Worm (Caenorhabditis elegans) whole organism, mixed stage, embryonic: ENCODE measurements around the gene cdk-1.

ENCODE experiments used
- M03D4.4 ChIP-seq: sonication (generic microtip); optimal IDR thresholded peaks from 2 replicates; lab custom pipeline; 2017; ENCODE audit warnings: mild to moderate bottlenecking, missing genetic modification characterization, missing compliant biosample characterization
- bed-3 ChIP-seq: fragments of 200-800 bp; sonication (Bioruptor generic); optimal IDR thresholded peaks from 3 replicates; lab custom pipeline; 2018; ENCODE audit warnings: mild to moderate bottlenecking, missing genetic modification characterization, moderate library complexity, missing compliant biosample characterization
- blmp-1 ChIP-seq: fragments of 150-350 bp; optimal IDR thresholded peaks from 2 replicates; lab custom pipeline; 2014; ENCODE audit warnings: missing biosample characterization, missing genetic modification characterization
- ceh-39 ChIP-seq: fragments of 150-350 bp; optimal IDR thresholded peaks from 2 replicates; lab custom pipeline; 2014; ENCODE audit warnings: missing biosample characterization, missing genetic modification characterization
- ceh-43 ChIP-seq: fragments of 200-800 bp; sonication (Bioruptor generic); optimal IDR thresholded peaks from 2 replicates; lab custom pipeline; 2018; ENCODE audit warnings: mild to moderate bottlenecking, missing genetic modification characterization, moderate library complexity, missing compliant biosample characterization
- ceh-83 ChIP-seq: fragments of 200-800 bp; sonication (Bioruptor generic); optimal IDR thresholded peaks from 2 replicates; lab custom pipeline; 2018; ENCODE audit warnings: mild to moderate bottlenecking, missing genetic modification characterization, missing compliant biosample characterization
- ces-1 ChIP-seq: fragments of 150-350 bp; optimal IDR thresholded peaks from 2 replicates; lab custom pipeline; 2014; ENCODE audit warnings: missing biosample characterization, missing genetic modification reagents, missing genetic modification characterization
- cnd-1 ChIP-seq: fragments of 200-800 bp; sonication (Bioruptor generic); optimal IDR thresholded peaks from 2 replicates; lab custom pipeline; 2018; ENCODE audit warnings: mild to moderate bottlenecking, missing genetic modification characterization, missing compliant biosample characterization
- drap-1 ChIP-seq: fragments of 200-800 bp; sonication (Bioruptor generic); optimal IDR thresholded peaks from 3 replicates; lab custom pipeline; 2018; ENCODE audit warnings: mild to moderate bottlenecking, missing genetic modification characterization, missing compliant biosample characterization
- elt-1 ChIP-seq: sonication (generic microtip); optimal IDR thresholded peaks from 2 replicates; lab custom pipeline; 2017; ENCODE audit warnings: missing genetic modification characterization, mild to moderate bottlenecking, missing compliant biosample characterization, antibody characterized with exemption, moderate library complexity, borderline replicate concordance; ENCODE audit not compliant: insufficient read depth
- elt-3 ChIP-seq: fragments of 150-350 bp; optimal IDR thresholded peaks from 2 replicates; lab custom pipeline; 2014; ENCODE audit warnings: missing biosample characterization, missing genetic modification characterization
- flh-1 ChIP-seq: fragments of 200-800 bp; sonication (Bioruptor generic); optimal IDR thresholded peaks from 2 replicates; lab custom pipeline; 2018; ENCODE audit warnings: mild to moderate bottlenecking, missing genetic modification characterization, moderate library complexity, missing compliant biosample characterization
- ham-2 ChIP-seq: fragments of 200-800 bp; sonication (Bioruptor generic); optimal IDR thresholded peaks from 2 replicates; lab custom pipeline; 2018; ENCODE audit warnings: mild to moderate bottlenecking, missing genetic modification characterization, missing compliant biosample characterization
- hlh-1 ChIP-seq: fragments of 150-350 bp; optimal IDR thresholded peaks from 2 replicates; lab custom pipeline; 2014; ENCODE audit warnings: missing biosample characterization, missing genetic modification reagents, missing genetic modification characterization
- lin-13 ChIP-seq: fragments of 150-350 bp; optimal IDR thresholded peaks from 2 replicates; lab custom pipeline; 2014; ENCODE audit warnings: missing biosample characterization, missing genetic modification characterization
- lin-32 ChIP-seq: fragments of 200-800 bp; sonication (Bioruptor generic); optimal IDR thresholded peaks from 2 replicates; lab custom pipeline; 2018; ENCODE audit warnings: mild to moderate bottlenecking, missing genetic modification characterization, missing compliant biosample characterization
- lsy-2 ChIP-seq: fragments of 150-350 bp; optimal IDR thresholded peaks from 2 replicates; lab custom pipeline; 2014; ENCODE audit warnings: missing biosample characterization, missing genetic modification characterization
- mab-5 ChIP-seq: fragments of 150-350 bp; optimal IDR thresholded peaks from 2 replicates; lab custom pipeline; 2014; ENCODE audit warnings: missing biosample characterization, missing genetic modification characterization
- mep-1 ChIP-seq: fragments of 150-350 bp; optimal IDR thresholded peaks from 2 replicates; lab custom pipeline; 2017; ENCODE audit warnings: missing biosample characterization, missing genetic modification reagents, missing genetic modification characterization, inconsistent platforms
- mls-2 ChIP-seq: sonication (generic microtip); optimal IDR thresholded peaks from 2 replicates; lab custom pipeline; 2016; ENCODE audit warnings: mild to moderate bottlenecking, missing genetic modification characterization, moderate library complexity, missing compliant biosample characterization
- nhr-12 ChIP-seq: fragments of 150-350 bp; optimal IDR thresholded peaks from 2 replicates; lab custom pipeline; 2014; ENCODE audit warnings: missing biosample characterization, missing genetic modification characterization
- nhr-2 ChIP-seq: fragments of 150-350 bp; optimal IDR thresholded peaks from 2 replicates; lab custom pipeline; 2014; ENCODE audit warnings: missing biosample characterization, missing genetic modification characterization
- nhr-237 ChIP-seq: fragments of 150-350 bp; optimal IDR thresholded peaks from 2 replicates; lab custom pipeline; 2014; ENCODE audit warnings: missing biosample characterization, missing genetic modification characterization
- nhr-28 ChIP-seq: fragments of 150-350 bp; optimal IDR thresholded peaks from 2 replicates; lab custom pipeline; 2014; ENCODE audit warnings: missing biosample characterization, missing genetic modification characterization
- nhr-76 ChIP-seq: sonication (generic microtip); optimal IDR thresholded peaks from 2 replicates; lab custom pipeline; 2017; ENCODE audit warnings: missing biosample characterization, missing genetic modification characterization
- pha-4 ChIP-seq: fragments of 150-350 bp; optimal IDR thresholded peaks from 2 replicates; lab custom pipeline; 2018; ENCODE audit warnings: missing biosample characterization, missing genetic modification reagents, missing genetic modification characterization
- sem-2 ChIP-seq: fragments of 200-800 bp; sonication (Bioruptor generic); optimal IDR thresholded peaks from 2 replicates; lab custom pipeline; 2018; ENCODE audit warnings: mild to moderate bottlenecking, missing genetic modification characterization, missing compliant biosample characterization
- snpc-4 ChIP-seq: fragments of 150-350 bp; optimal IDR thresholded peaks from 2 replicates; lab custom pipeline; 2014; ENCODE audit warnings: missing biosample characterization, missing genetic modification characterization
- sptf-1 ChIP-seq: sonication (generic microtip); optimal IDR thresholded peaks from 2 replicates; lab custom pipeline; 2017; ENCODE audit warnings: mild to moderate bottlenecking, missing genetic modification characterization, moderate library complexity, missing compliant biosample characterization
- tbx-8 ChIP-seq: fragments of 200-800 bp; sonication (Bioruptor generic); optimal IDR thresholded peaks from 2 replicates; lab custom pipeline; 2018; ENCODE audit warnings: mild to moderate bottlenecking, missing genetic modification characterization, moderate library complexity, missing compliant biosample characterization
- unc-120 ChIP-seq: sonication (generic microtip); optimal IDR thresholded peaks from 2 replicates; lab custom pipeline; 2017; ENCODE audit warnings: missing genetic modification characterization, missing compliant biosample characterization; ENCODE audit not compliant: poor library complexity, severe bottlenecking
- unc-39 ChIP-seq: fragments of 150-350 bp; optimal IDR thresholded peaks from 2 replicates; lab custom pipeline; 2014; ENCODE audit warnings: missing biosample characterization, missing genetic modification characterization
- unc-62 ChIP-seq: fragments of 150-350 bp; optimal IDR thresholded peaks from 2 replicates; lab custom pipeline; 2014; ENCODE audit warnings: missing biosample characterization, missing genetic modification reagents, missing genetic modification characterization
- zip-8 ChIP-seq: fragments of 150-350 bp; optimal IDR thresholded peaks from 2 replicates; lab custom pipeline; 2014; ENCODE audit warnings: missing biosample characterization, missing genetic modification characterization
- ztf-11 ChIP-seq: fragments of 150-350 bp; optimal IDR thresholded peaks from 2 replicates; lab custom pipeline; 2014; ENCODE audit warnings: missing biosample characterization, missing genetic modification characterization

Gene cdk-1

ce11 chrIII:9760184-9760583, 12.9 kb downstream of the cdk-1 start:
- TF ChIP-seq pha-4 (tag; lab: Kevin White, UChicago) (no peak), sptf-1 (tag; lab: Kevin White, UChicago) (no peak), unc-62 (no peak), mab-5 (tag; lab: Kevin White, UChicago) (no peak), drap-1 (GFP tag; lab: Kevin White, UChicago) (no peak), nhr-2 (tag; lab: Kevin White, UChicago) (no peak), tbx-8 (GFP tag; lab: Kevin White, UChicago) (no peak), flh-1 (no peak), ceh-43 (GFP tag; lab: Kevin White, UChicago) (no peak), ceh-39 (tag; lab: Kevin White, UChicago) (no peak), ham-2 (GFP tag; lab: Kevin White, UChicago) (no peak), bed-3 (GFP tag; lab: Kevin White, UChicago) (no peak), snpc-4 (tag; lab: Kevin White, UChicago) (no peak), mep-1 (tag; lab: Kevin White, UChicago) (no peak)

- no peak for TF ChIP-seq ceh-39 (tag; lab: Kevin White, UChicago)
- TF ChIP-seq drap-1 (GFP tag; lab: Kevin White, UChicago) = no peak
- no peak for TF ChIP-seq mep-1 (tag; lab: Kevin White, UChicago)
- no peak for TF ChIP-seq nhr-28 (tag; lab: Kevin White, UChicago)
- TF ChIP-seq unc-62 = no peak
- TF ChIP-seq snpc-4 (tag; lab: Kevin White, UChicago) = no peak
Observed at ce11 chrIII:9762093-9762748, 14.9 kb downstream of the cdk-1 start, which contains the start of gene gcc-2. gcc-2 (minus strand) TSS chrIII:9762143.

- TF ChIP-seq sptf-1 (tag; lab: Kevin White, UChicago) (no peak), M03D4.4 (tag; lab: Kevin White, UChicago) (peak; percentile 19)
- TF ChIP-seq, all 35 proteins: peak for 1
Observed at ce11 chrIII:9764718-9765117, 17.4 kb downstream of the cdk-1 start.

DNA sequence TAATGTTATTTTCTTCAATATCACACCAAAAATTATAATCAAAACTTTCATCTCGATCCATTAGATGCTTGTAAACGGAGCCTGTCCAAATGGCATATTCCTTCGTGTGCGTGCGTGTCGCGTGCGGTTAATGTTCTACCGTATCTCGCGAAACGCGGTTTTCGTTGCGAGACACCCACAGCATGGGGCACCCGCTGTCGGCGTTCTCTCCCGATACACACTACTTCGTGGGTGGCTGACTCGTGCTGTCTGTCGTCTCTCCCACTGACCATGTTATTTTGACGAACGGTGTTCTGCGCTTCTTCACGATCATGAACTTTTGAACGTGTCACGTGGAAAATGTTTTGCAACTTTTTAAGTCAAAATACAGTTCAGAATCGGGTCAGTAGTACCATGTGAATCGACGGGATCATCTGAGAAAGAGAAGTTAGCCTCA, 18.2 kb downstream of the cdk-1 start:
- TF ChIP-seq ces-1 (GFP tag; lab: Kevin White, UChicago) (peak; percentile 71), elt-1 (tag; lab: Kevin White, UChicago) (no peak), nhr-12 (tag; lab: Kevin White, UChicago) (peak; percentile 75), mab-5 (tag; lab: Kevin White, UChicago) (peak; percentile 6), ceh-43 (GFP tag; lab: Kevin White, UChicago) (peak; percentile 80), mep-1 (tag; lab: Kevin White, UChicago) (peak; percentile 95), mls-2 (tag; lab: Kevin White, UChicago) (peak; percentile 92), drap-1 (GFP tag; lab: Kevin White, UChicago) (peak; percentile 95), pha-4 (tag; lab: Kevin White, UChicago) (peak; percentile 98), ham-2 (GFP tag; lab: Kevin White, UChicago) (peak; percentile 82), tbx-8 (GFP tag; lab: Kevin White, UChicago) (peak; percentile 86), nhr-237 (tag; lab: Kevin White, UChicago) (peak; percentile 86), bed-3 (GFP tag; lab: Kevin White, UChicago) (peak; percentile 57), ztf-11 (tag; lab: Kevin White, UChicago) (peak; percentile 92), elt-3 (peak; percentile 45), blmp-1 (tag; lab: Kevin White, UChicago) (peak; percentile 48), sem-2 (GFP tag; lab: Kevin White, UChicago) (peak; percentile 82), cnd-1 (peak; percentile 94), snpc-4 (tag; lab: Kevin White, UChicago) (no peak), nhr-76 (no peak), flh-1 (no peak), zip-8 (no peak), lsy-2 (tag; lab: Kevin White, UChicago) (peak; percentile 99), unc-62 (peak; percentile 81), lin-32 (GFP tag; lab: Kevin White, UChicago) (peak; percentile 83), lin-13 (tag; lab: Kevin White, UChicago) (peak; percentile 97), ceh-83 (GFP tag; lab: Kevin White, UChicago) (peak; percentile 94), unc-39 (tag; lab: Kevin White, UChicago) (peak; percentile 39), nhr-2 (tag; lab: Kevin White, UChicago) (peak; percentile 25), unc-120 (tag; lab: Kevin White, UChicago) (peak; percentile 91), sptf-1 (tag; lab: Kevin White, UChicago) (peak; percentile 95), nhr-28 (tag; lab: Kevin White, UChicago) (no peak), ceh-39 (tag; lab: Kevin White, UChicago) (peak; percentile 97), hlh-1 (tag; lab: Kevin White, UChicago) (peak; percentile 70), M03D4.4 (tag; lab: Kevin White, UChicago) (peak; percentile 93)
